Worm (Caenorhabditis elegans): ENCODE data around the gene fbxc-28.
"Not testable (repeated sequence)": the region's sequence is repeated elsewhere in the genome, so short reads cannot be mapped to it uniquely, and the experiment has no call there.

Gene fbxc-28

ce11 chrII:950374-950773 lies 26.8 kb downstream of the fbxc-28 start:
- TF ChIP-seq ceh-18 (tag; optimal IDR thresholded peaks at IDR 0.05) (no peak), sdc-2 (tag; optimal IDR thresholded peaks at IDR 0.05) (no peak), pax-1 (tag; optimal IDR thresholded peaks at IDR 0.05) (no peak), ceh-19 (GFP tag; optimal IDR thresholded peaks at IDR 0.05) (peak; percentile 28), rnt-1 (tag; optimal IDR thresholded peaks at IDR 0.05) (no peak), ceh-48 (tag; optimal IDR thresholded peaks at IDR 0.05) (peak; percentile 46), hlh-8 (tag; optimal IDR thresholded peaks at IDR 0.05) (no peak)

- TF ChIP-seq hlh-6 (tag; optimal IDR thresholded peaks at IDR 0.05), result no peak
- no peak for TF ChIP-seq ceh-24 (tag; optimal IDR thresholded peaks at IDR 0.05)
- peak; percentile 6 for TF ChIP-seq ceh-48 (tag; optimal IDR thresholded peaks at IDR 0.05)
- TF ChIP-seq hlh-30 (tag; optimal IDR thresholded peaks at IDR 0.05; ENCODE audit: insufficient read depth), result peak; percentile 60
Observed at ce11 chrII:953052-953451, 29.4 kb downstream of the fbxc-28 start.

DNA sequence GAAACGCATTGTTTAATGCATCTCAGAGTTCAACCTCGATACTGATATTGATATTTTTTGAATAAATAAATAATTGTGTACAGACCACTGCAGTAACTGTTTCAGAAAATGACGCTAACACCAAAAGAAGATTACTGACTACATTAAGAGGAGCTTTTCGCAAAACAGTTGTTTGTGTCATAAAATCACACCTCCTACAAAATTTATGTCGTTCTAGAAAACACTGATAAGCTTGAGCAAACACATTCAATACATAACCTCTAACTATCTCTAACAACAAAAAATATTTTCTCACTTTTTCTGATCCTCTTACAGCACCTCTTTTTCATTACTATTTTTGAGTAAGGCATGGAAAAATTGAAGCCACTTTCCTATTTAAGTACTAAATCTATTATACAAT lies 31.0 kb downstream of the fbxc-28 start, which contains the start of gene fbxc-7:
TSS of gene fbxc-7 (plus strand) at position 301 of the 400 bp plus-strand sequence.
- TF ChIP-seq unc-55 (GFP tag; optimal IDR thresholded peaks at IDR 0.05); dmd-4 (tag; optimal IDR thresholded peaks at IDR 0.05; ENCODE audit: borderline replicate concordance); nfya-1 (tag; optimal IDR thresholded peaks at IDR 0.05): not testable (repeated sequence)

DNA sequence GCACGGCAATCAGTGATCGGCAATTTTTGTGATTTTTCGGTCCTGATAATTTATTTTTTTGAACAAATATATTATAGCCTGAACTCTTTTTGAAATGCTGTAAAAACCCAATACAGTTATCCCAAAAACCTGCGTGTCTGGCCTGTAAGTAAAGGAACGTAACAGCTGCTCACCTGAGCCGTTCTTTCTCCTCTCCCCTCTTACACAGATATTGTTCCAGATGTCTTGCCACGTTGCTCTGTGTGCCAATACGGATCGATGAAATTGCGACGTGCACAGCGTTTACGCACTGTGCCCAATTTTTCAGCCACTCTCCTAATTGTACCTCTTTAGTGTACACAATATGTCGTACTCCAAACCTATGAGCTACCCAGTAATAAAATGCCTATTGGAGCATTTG lies 35.0 kb downstream of the fbxc-28 start, which contains the start of gene sdz-4:
TSS of gene sdz-4 (plus strand) at position 301 of the 400 bp plus-strand sequence.
- no peak for TF ChIP-seq gmeb-2 (tag; optimal IDR thresholded peaks at IDR 0.05)
- no peak for TF ChIP-seq F13H6.1 (tag; optimal IDR thresholded peaks at IDR 0.05)
- no peak for TF ChIP-seq ceh-31 (tag; optimal IDR thresholded peaks at IDR 0.05)
- no peak for TF ChIP-seq sdc-2 (tag; optimal IDR thresholded peaks at IDR 0.05)
- TF ChIP-seq lin-11 (tag; optimal IDR thresholded peaks at IDR 0.05), result no peak
- no peak for TF ChIP-seq che-1 (tag; optimal IDR thresholded peaks at IDR 0.05)
- TF ChIP-seq hlh-8 (tag; optimal IDR thresholded peaks at IDR 0.05), result no peak
- no peak for TF ChIP-seq T23F11.4 (GFP tag; optimal IDR thresholded peaks at IDR 0.05)
- no peak for TF ChIP-seq ceh-30 (tag; optimal IDR thresholded peaks at IDR 0.05)
- no peak for TF ChIP-seq K09A11.1 (tag; optimal IDR thresholded peaks at IDR 0.05; ENCODE audit: insufficient read depth)
- TF ChIP-seq fax-1 (tag; optimal IDR thresholded peaks at IDR 0.05), result no peak
- no peak for TF ChIP-seq ceh-19 (GFP tag; optimal IDR thresholded peaks at IDR 0.05)
- TF ChIP-seq zip-5 (tag; optimal IDR thresholded peaks at IDR 0.05), result no peak
- TF ChIP-seq nhr-11 (tag; optimal IDR thresholded peaks at IDR 0.05), result no peak
- TF ChIP-seq nhr-232 (tag; optimal IDR thresholded peaks at IDR 0.05), result no peak
- TF ChIP-seq pha-2 (tag; optimal IDR thresholded peaks at IDR 0.05), result no peak
- TF ChIP-seq syd-9 (tag; optimal IDR thresholded peaks at IDR 0.05), result no peak
- no peak for TF ChIP-seq hlh-6 (tag; optimal IDR thresholded peaks at IDR 0.05)
- TF ChIP-seq ahr-1 (tag; optimal IDR thresholded peaks at IDR 0.05), result no peak

DNA sequence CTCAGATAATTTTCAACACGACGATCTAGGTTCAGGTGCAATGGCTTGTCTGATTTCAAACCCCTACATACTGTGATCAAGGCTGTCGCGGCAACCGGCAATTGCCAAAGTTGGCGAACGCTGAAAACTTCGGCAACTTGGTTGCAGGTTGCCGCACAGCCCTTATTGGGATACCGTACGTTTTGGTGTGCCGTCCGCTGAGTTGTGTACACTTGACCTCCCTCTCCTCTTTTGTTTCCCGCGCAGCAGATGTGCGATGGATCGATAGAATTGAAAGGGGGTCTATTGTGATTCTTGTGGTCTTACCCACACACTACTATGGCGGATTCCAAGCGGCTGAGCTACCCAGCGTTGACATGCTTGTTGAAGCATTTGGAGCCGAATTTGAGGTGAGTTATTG lies 36.6 kb downstream of the fbxc-28 start, which contains the start of the genes C32B5.18 and C32B5.7:
TSS of gene C32B5.18 (plus strand) at position 301 of the 400 bp plus-strand sequence.
TSS of gene C32B5.7 (plus strand) at position 311 of the 400 bp plus-strand sequence.
- TF ChIP-seq pha-2 (tag; optimal IDR thresholded peaks at IDR 0.05), result no peak
- TF ChIP-seq nfya-1 (tag; optimal IDR thresholded peaks at IDR 0.05), result no peak
- no peak for TF ChIP-seq tbx-2 (tag; optimal IDR thresholded peaks at IDR 0.05)
- TF ChIP-seq ref-2 (tag; optimal IDR thresholded peaks at IDR 0.05), result no peak
- no peak for TF ChIP-seq dmd-4 (tag; optimal IDR thresholded peaks at IDR 0.05; ENCODE audit: borderline replicate concordance)
- no peak for TF ChIP-seq lin-11 (tag; optimal IDR thresholded peaks at IDR 0.05)
- TF ChIP-seq sdc-2 (tag; optimal IDR thresholded peaks at IDR 0.05), result no peak
- TF ChIP-seq elt-2 (tag; optimal IDR thresholded peaks at IDR 0.05), result no peak
- TF ChIP-seq nhr-11 (tag; optimal IDR thresholded peaks at IDR 0.05), result no peak
- TF ChIP-seq hlh-8 (tag; optimal IDR thresholded peaks at IDR 0.05), result no peak
- no peak for TF ChIP-seq pqm-1 (tag; optimal IDR thresholded peaks at IDR 0.05)

- TF ChIP-seq pax-1 (tag; optimal IDR thresholded peaks at IDR 0.05) (no peak), tbx-7 (tag; optimal IDR thresholded peaks at IDR 0.05) (no peak), syd-9 (tag; optimal IDR thresholded peaks at IDR 0.05) (no peak), dmd-4 (tag; optimal IDR thresholded peaks at IDR 0.05; ENCODE audit: borderline replicate concordance) (no peak)
Observed at ce11 chrII:961961-962360, 38.3 kb downstream of the fbxc-28 start, which contains the start of gene C32B5.13. C32B5.13 (minus strand) TSS chrII:962061.
